Worm (Caenorhabditis elegans) whole organism, L2 larva: ENCODE results near the gene F23D12.2.

Source experiments
- aly-2 ChIP-seq: fragments of 150-350 bp; optimal IDR thresholded peaks from 2 replicates; lab custom pipeline; 2014; ENCODE audit warnings: missing biosample characterization, missing genetic modification characterization
- ama-1 ChIP-seq: fragments of 150-350 bp; optimal IDR thresholded peaks from 2 replicates; lab custom pipeline; 2018; ENCODE audit warnings: inconsistent platforms
- dmd-4 ChIP-seq: sonication (generic microtip); optimal IDR thresholded peaks from 2 replicates; lab custom pipeline; 2017; ENCODE audit warnings: missing biosample characterization, missing genetic modification characterization
- elt-3 ChIP-seq: sonication (generic microtip); optimal IDR thresholded peaks from 2 replicates; lab custom pipeline; 2017; ENCODE audit warnings: missing biosample characterization, missing genetic modification characterization
- unc-39 ChIP-seq: fragments of 150-350 bp; optimal IDR thresholded peaks from 2 replicates; lab custom pipeline; 2014; ENCODE audit warnings: missing biosample characterization, missing genetic modification characterization
- unc-62 ChIP-seq: fragments of 150-350 bp; optimal IDR thresholded peaks from 2 replicates; lab custom pipeline; 2014; ENCODE audit warnings: missing biosample characterization, missing genetic modification reagents, missing genetic modification characterization
- zag-1 ChIP-seq: fragments of 150-350 bp; optimal IDR thresholded peaks from 2 replicates; lab custom pipeline; 2014; ENCODE audit warnings: missing biosample characterization, missing genetic modification characterization

ce11 chrX:14444701-14445100 lies 23.3 kb upstream of the F23D12.2 start, which contains the start of gene F23D12.4:
- TF ChIP-seq unc-62 (GFP tag; lab: Kevin White, UChicago) (no peak), aly-2 (no peak), ama-1 (no peak), elt-3 (tag; lab: Kevin White, UChicago) (no peak), unc-39 (tag; lab: Kevin White, UChicago) (no peak), dmd-4 (tag; lab: Kevin White, UChicago) (no peak), zag-1 (tag; lab: Kevin White, UChicago) (no peak)
